Fruit fly (Drosophila melanogaster) whole organism, embryonic: ENCODE data around the gene Txl.
A peak's percentile ranks its signal among the peaks of the same experiment; 100 is the strongest.

Source experiments
- ATbp ChIP-seq: fragments of 200-800 bp; sonication (Bioruptor generic); optimal IDR thresholded peaks from 2 replicates; lab custom pipeline; 2017; ENCODE audit warnings: missing biosample characterization, mild to moderate bottlenecking, missing genetic modification characterization, missing genetic modification reagents
- CG13296 ChIP-seq: fragments of 200-800 bp; sonication (Bioruptor generic); optimal IDR thresholded peaks from 3 replicates; lab custom pipeline; 2018; ENCODE audit warnings: missing biosample characterization, mild to moderate bottlenecking, missing genetic modification characterization
- CG15269 ChIP-seq: fragments of 200-800 bp; sonication (Bioruptor generic); optimal IDR thresholded peaks from 2 replicates; lab custom pipeline; 2018; ENCODE audit warnings: missing biosample characterization, mild to moderate bottlenecking, missing genetic modification characterization, moderate library complexity
- CG1602 ChIP-seq: fragments of 200-800 bp; sonication (Bioruptor generic); optimal IDR thresholded peaks from 3 replicates; lab custom pipeline; 2016; ENCODE audit warnings: missing biosample characterization, missing genetic modification characterization
- CG17361 ChIP-seq: fragments of 200-800 bp; sonication (Bioruptor generic); IDR thresholded peaks from 3 replicates; pipeline ENCODE4 v1.3.6; 2022; ENCODE audit warnings: missing biosample characterization, missing genetic modification characterization
- CG17385 ChIP-seq: fragments of 200-800 bp; sonication (Bioruptor generic); optimal IDR thresholded peaks from 3 replicates; lab custom pipeline; 2018; ENCODE audit warnings: missing biosample characterization, mild to moderate bottlenecking, missing genetic modification characterization
- CG18262 ChIP-seq: fragments of 200-800 bp; optimal IDR thresholded peaks from 3 replicates; lab custom pipeline; 2019; ENCODE audit warnings: missing biosample characterization, mild to moderate bottlenecking, missing genetic modification characterization, moderate library complexity
- CG30403 ChIP-seq: fragments of 200-800 bp; sonication (Bioruptor generic); optimal IDR thresholded peaks from 3 replicates; lab custom pipeline; 2016; ENCODE audit warnings: missing biosample characterization, missing genetic modification characterization
- CG6654 ChIP-seq: fragments of 200-800 bp; sonication (Bioruptor generic); optimal IDR thresholded peaks from 2 replicates; lab custom pipeline; 2017; ENCODE audit warnings: missing biosample characterization, mild to moderate bottlenecking, missing genetic modification characterization
- CG6689 ChIP-seq: fragments of 200-800 bp; sonication (Bioruptor generic); IDR thresholded peaks from 2 replicates; pipeline ENCODE4 v1.3.6; 2022; ENCODE audit warnings: missing biosample characterization, missing genetic modification characterization
- CG6813 ChIP-seq: fragments of 200-800 bp; sonication (Bioruptor generic); optimal IDR thresholded peaks from 2 replicates; lab custom pipeline; 2017; ENCODE audit warnings: missing biosample characterization, missing genetic modification characterization, mild to moderate bottlenecking, moderate library complexity, missing genetic modification reagents
- CG9727 ChIP-seq: fragments of 200-800 bp; sonication (Bioruptor generic); optimal IDR thresholded peaks from 3 replicates; lab custom pipeline; 2017; ENCODE audit warnings: missing biosample characterization, mild to moderate bottlenecking, missing genetic modification characterization
- D19B ChIP-seq: fragments of 200-800 bp; sonication (Bioruptor generic); optimal IDR thresholded peaks from 2 replicates; lab custom pipeline; 2017; ENCODE audit warnings: missing biosample characterization, mild to moderate bottlenecking, missing genetic modification characterization
- Dip3 ChIP-seq: fragments of 200-800 bp; sonication (Bioruptor generic); optimal IDR thresholded peaks from 3 replicates; lab custom pipeline; 2016; ENCODE audit warnings: missing biosample characterization, missing genetic modification characterization
- Gug ChIP-seq: fragments of 200-800 bp; sonication (Bioruptor generic); IDR thresholded peaks from 4 replicates; pipeline ENCODE4 v1.3.6; 2022; ENCODE audit warnings: missing biosample characterization, missing genetic modification characterization
- HLH3B ChIP-seq: fragments of 200-800 bp; sonication (Bioruptor generic); IDR thresholded peaks from 2 replicates; pipeline ENCODE4 v1.3.6; 2022; ENCODE audit warnings: missing biosample characterization, missing genetic modification characterization
- HLH4C ChIP-seq: fragments of 200-800 bp; sonication (Bioruptor generic); IDR thresholded peaks from 3 replicates; pipeline ENCODE4 v1.3.6; 2022; ENCODE audit warnings: missing biosample characterization, missing genetic modification characterization; ENCODE audit not compliant: partially characterized antibody
- Hmr ChIP-seq: fragments of 200-800 bp; sonication (Bioruptor generic); optimal IDR thresholded peaks from 3 replicates; lab custom pipeline; 2017; ENCODE audit warnings: mild to moderate bottlenecking, missing biosample characterization, missing genetic modification reagents, missing genetic modification characterization
- Kr ChIP-seq: fragments of 200-800 bp; sonication (Bioruptor generic); optimal IDR thresholded peaks from 2 replicates; lab custom pipeline; 2017; ENCODE audit warnings: missing biosample characterization, mild to moderate bottlenecking, missing genetic modification characterization
- Med ChIP-seq: fragments of 200-800 bp; sonication (Bioruptor generic); peaks from one replicate; lab custom pipeline; 2016; ENCODE audit warnings: missing biosample characterization, missing genetic modification characterization, mild to moderate bottlenecking, inconsistent platforms, moderate library complexity
- Meics ChIP-seq: fragments of 200-800 bp; sonication (Bioruptor generic); optimal IDR thresholded peaks from 2 replicates; lab custom pipeline; 2017; ENCODE audit warnings: missing biosample characterization, mild to moderate bottlenecking, missing genetic modification characterization
- Oli ChIP-seq: fragments of 200-800 bp; sonication (Bioruptor generic); optimal IDR thresholded peaks from 2 replicates; lab custom pipeline; 2018; ENCODE audit warnings: missing biosample characterization, mild to moderate bottlenecking, missing genetic modification characterization, moderate library complexity
- Pdp1 ChIP-seq, 2 experiments: fragments of 200-800 bp; sonication (Bioruptor generic); optimal IDR thresholded peaks; 3 replicates each; lab custom pipeline; 2016; ENCODE audit warnings: missing biosample characterization in 2 of 2, missing genetic modification characterization in 2 of 2, mild to moderate bottlenecking in 1 of 2, moderate library complexity in 1 of 2
- Rfx ChIP-seq: fragments of 200-800 bp; sonication (Bioruptor generic); IDR thresholded peaks from 2 replicates; pipeline ENCODE4 v1.3.6; 2022; ENCODE audit warnings: missing biosample characterization, missing genetic modification characterization
- Side ChIP-seq: fragments of 200-800 bp; sonication (Bioruptor generic); optimal IDR thresholded peaks from 2 replicates; lab custom pipeline; 2016; ENCODE audit warnings: missing biosample characterization, missing genetic modification characterization
- Sox102F ChIP-seq: fragments of 200-800 bp; sonication (Bioruptor generic); optimal IDR thresholded peaks from 2 replicates; lab custom pipeline; 2018; ENCODE audit warnings: missing biosample characterization, mild to moderate bottlenecking, missing genetic modification characterization, moderate library complexity
- Xrp1 ChIP-seq: fragments of 200-800 bp; sonication (Bioruptor generic); IDR thresholded peaks from 2 replicates; pipeline ENCODE4 v1.3.6; 2022; ENCODE audit warnings: missing biosample characterization, missing genetic modification characterization
- al ChIP-seq: fragments of 200-800 bp; sonication (Bioruptor generic); IDR thresholded peaks from 2 replicates; pipeline ENCODE4 v1.3.6; 2022; ENCODE audit warnings: missing biosample characterization, missing genetic modification characterization
- cas ChIP-seq: fragments of 200-800 bp; sonication (Bioruptor generic); IDR thresholded peaks from 2 replicates; pipeline ENCODE4 v1.3.6; 2022; ENCODE audit warnings: missing biosample characterization, missing genetic modification characterization
- chif ChIP-seq, 2 experiments: fragments of 200-800 bp; sonication (Bioruptor generic); optimal IDR thresholded peaks; 3 replicates each; lab custom pipeline; 2016; ENCODE audit warnings: missing biosample characterization in 2 of 2, missing genetic modification characterization in 2 of 2
- crc ChIP-seq: fragments of 200-800 bp; sonication (Bioruptor generic); optimal IDR thresholded peaks from 2 replicates; lab custom pipeline; 2016; ENCODE audit warnings: missing biosample characterization, missing genetic modification characterization
- dmrt99B ChIP-seq: fragments of 200-800 bp; sonication (Bioruptor generic); optimal IDR thresholded peaks from 2 replicates; lab custom pipeline; 2018; ENCODE audit warnings: missing biosample characterization, mild to moderate bottlenecking, missing genetic modification characterization, moderate library complexity
- en ChIP-seq: fragments of 200-800 bp; sonication (Bioruptor generic); optimal IDR thresholded peaks from 2 replicates; lab custom pipeline; 2016; ENCODE audit warnings: missing biosample characterization, missing genetic modification characterization
- esg ChIP-seq: fragments of 200-800 bp; sonication (Bioruptor generic); conservative IDR thresholded peaks from 2 replicates; pipeline ENCODE4 v1.3.6; 2022; ENCODE audit warnings: missing biosample characterization, missing genetic modification characterization
- fd96Cb ChIP-seq: fragments of 200-800 bp; sonication (Bioruptor generic); optimal IDR thresholded peaks from 2 replicates; lab custom pipeline; 2018; ENCODE audit warnings: missing biosample characterization, mild to moderate bottlenecking, missing genetic modification characterization, moderate library complexity
- ham ChIP-seq: fragments of 200-800 bp; sonication (Bioruptor generic); IDR thresholded peaks from 2 replicates; pipeline ENCODE4 v1.3.6; 2022; ENCODE audit warnings: missing biosample characterization, missing genetic modification characterization
- hkb ChIP-seq, 2 experiments: fragments of 200-800 bp in 1 of 2; fragments of >200 bp in 1 of 2; sonication (Bioruptor generic) in 1 of 2; IDR thresholded peaks in 1 of 2; optimal IDR thresholded peaks in 1 of 2; 2 replicates each; pipeline versions ENCODE4 v1.3.6 to Lab custom; 2017 to 2022; ENCODE audit warnings: missing biosample characterization in 1 of 2, missing genetic modification characterization in 1 of 2
- hth ChIP-seq: fragments of >200 bp; optimal IDR thresholded peaks from 2 replicates; lab custom pipeline; 2017; ENCODE audit warnings: inconsistent platforms
- jigr1 ChIP-seq: fragments of 200-800 bp; sonication (Bioruptor generic); IDR thresholded peaks from 3 replicates; pipeline ENCODE4 v1.3.6; 2022; ENCODE audit warnings: missing biosample characterization, missing genetic modification characterization
- mam ChIP-seq: fragments of 200-800 bp; sonication (Bioruptor generic); optimal IDR thresholded peaks from 3 replicates; lab custom pipeline; 2016; ENCODE audit warnings: missing biosample characterization, missing genetic modification characterization
- otp ChIP-seq: fragments of 200-800 bp; sonication (Bioruptor generic); IDR thresholded peaks from 3 replicates; pipeline ENCODE4, ENCODE4 v1.3.6; 2022; ENCODE audit warnings: missing biosample characterization, missing genetic modification characterization
- phol ChIP-seq: fragments of 200-800 bp; sonication (Bioruptor generic); optimal IDR thresholded peaks from 3 replicates; lab custom pipeline; 2018; ENCODE audit warnings: missing biosample characterization, mild to moderate bottlenecking, missing genetic modification characterization, moderate library complexity
- prd ChIP-seq, 3 experiments: fragments of >200 bp in 2 of 3; fragments of 200-800 bp in 1 of 3; sonication (Bioruptor generic) in 1 of 3; optimal IDR thresholded peaks in 2 of 3; IDR thresholded peaks in 1 of 3; 2 replicates in 2 of 3; 3 replicates in 1 of 3; pipeline versions ENCODE4 v1.3.6 to Lab custom; 2017 to 2022; ENCODE audit warnings: missing biosample characterization in 1 of 3, missing genetic modification characterization in 1 of 3
- sens ChIP-seq: fragments of 200-800 bp; sonication (Bioruptor generic); peaks from one replicate; lab custom pipeline; 2016; ENCODE audit warnings: missing biosample characterization, missing genetic modification characterization
- slbo ChIP-seq: fragments of 200-800 bp; sonication (Bioruptor generic); IDR thresholded peaks from 2 replicates; pipeline ENCODE4 v1.3.6; 2022; ENCODE audit warnings: missing biosample characterization, missing genetic modification characterization
- sob ChIP-seq: fragments of 200-800 bp; sonication (Bioruptor generic); IDR thresholded peaks from 2 replicates; pipeline ENCODE4 v1.3.6; 2022; ENCODE audit warnings: missing biosample characterization, missing genetic modification characterization
- sqz ChIP-seq: fragments of 200-800 bp; sonication (Bioruptor generic); optimal IDR thresholded peaks from 3 replicates; lab custom pipeline; 2018; ENCODE audit warnings: missing biosample characterization, mild to moderate bottlenecking, missing genetic modification characterization
- tgo ChIP-seq: fragments of 200-800 bp; sonication (Bioruptor generic); IDR thresholded peaks from 3 replicates; pipeline ENCODE4 v1.3.6; 2022; ENCODE audit warnings: missing biosample characterization, missing genetic modification characterization
- trem ChIP-seq: fragments of 200-800 bp; optimal IDR thresholded peaks from 3 replicates; lab custom pipeline; 2019; ENCODE audit warnings: missing biosample characterization, mild to moderate bottlenecking, missing genetic modification characterization, moderate library complexity
- twi ChIP-seq: fragments of 200-800 bp; optimal IDR thresholded peaks from 2 replicates; lab custom pipeline; 2019; ENCODE audit warnings: missing biosample characterization, mild to moderate bottlenecking, missing genetic modification characterization, moderate library complexity

The Txl gene

DNA sequence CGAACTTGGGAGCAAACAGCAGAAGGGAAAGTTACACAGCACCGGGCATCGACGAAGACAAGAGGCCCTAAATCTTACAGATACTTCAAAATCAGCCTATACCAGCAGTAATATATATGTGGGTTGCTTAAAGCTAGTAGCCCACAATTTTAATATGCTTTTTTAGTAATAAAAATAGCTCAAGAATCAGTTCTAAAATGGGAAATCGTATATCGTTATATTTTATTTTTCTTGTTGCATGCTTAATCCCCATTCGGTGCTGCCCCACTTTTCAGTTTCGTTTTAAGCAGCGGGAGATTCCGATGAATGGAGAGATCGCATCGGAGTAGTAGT, 42.4 kb downstream of the Txl start:
- TF ChIP-seq prd (optimal IDR thresholded peaks at IDR 0.05; lab: Kevin White, UChicago) (no peak), prd (GFP tag; IDR thresholded peaks at IDR 0.05; lab: Robert Waterston, UW) (peak; percentile 29; the same call in 1 of the 3 replicates), twi (no peak), esg (GFP tag; lab: Robert Waterston, UW) (no peak), Rfx (GFP tag; lab: Robert Waterston, UW) (peak; percentile 56), CG1602 (no peak), CG17385 (GFP tag; lab: Kevin White, UChicago) (peak; percentile 26), trem (tag; lab: Kevin White, UChicago) (no peak), CG6654 (GFP tag; lab: Kevin White, UChicago) (peak; percentile 1), CG15269 (tag; lab: Kevin White, UChicago) (peak; percentile 33), hth (lab: Kevin White, UChicago) (no peak), sob (GFP tag; lab: Robert Waterston, UW) (peak; percentile 21; the same call in 1 of the 2 replicates), slbo (GFP tag; lab: Robert Waterston, UW) (0 out of 2 replicates have a peak, but pooled peaks have one; percentile 18), CG30403 (GFP tag; lab: Kevin White, UChicago) (peak; percentile 49), otp (GFP tag; lab: Robert Waterston, UW) (no peak), D19B (GFP tag; lab: Kevin White, UChicago) (peak; percentile 2), CG18262 (tag; lab: Kevin White, UChicago) (peak; percentile 23), Side (GFP tag; lab: Kevin White, UChicago) (peak; percentile 10), en (GFP tag; lab: Kevin White, UChicago) (no peak), tgo (peak; percentile 35; the same call in 1 of the 3 replicates), ham (no peak), Oli (tag; lab: Kevin White, UChicago) (peak; percentile 34), CG6689 (GFP tag; lab: Robert Waterston, UW) (peak; percentile 26; the same call in 1 of the 2 replicates), chif (GFP tag; optimal IDR thresholded peaks at IDR 0.05; lab: Kevin White, UChicago) (peak in 1 of 2 experiments; percentile 1), HLH3B (GFP tag; lab: Robert Waterston, UW) (0 out of 2 replicates have a peak, but pooled peaks have one; percentile 16), Meics (GFP tag; lab: Kevin White, UChicago) (peak; percentile 25), sqz (no peak), Gug (GFP tag; lab: Robert Waterston, UW) (peak; percentile 13; the same call in 1 of the 4 replicates), phol (tag; lab: Kevin White, UChicago) (peak; percentile 36), jigr1 (GFP tag; lab: Robert Waterston, UW) (0 out of 3 replicates have a peak, but pooled peaks have one; percentile 22), Xrp1 (GFP tag; lab: Robert Waterston, UW) (0 out of 2 replicates have a peak, but pooled peaks have one; percentile 9), HLH4C (GFP tag; lab: Robert Waterston, UW) (no peak), cas (GFP tag; lab: Robert Waterston, UW) (no peak), Sox102F (GFP tag; lab: Kevin White, UChicago) (peak; percentile 14), sens (GFP tag; lab: Kevin White, UChicago) (peak; percentile 62), dmrt99B (tag; lab: Kevin White, UChicago) (peak; percentile 53), CG9727 (GFP tag; lab: Kevin White, UChicago) (peak; percentile 14), CG17361 (GFP tag; lab: Robert Waterston, UW) (peak; percentile 30; the same call in 1 of the 3 replicates), hkb (optimal IDR thresholded peaks at IDR 0.05; lab: Kevin White, UChicago) (no peak), hkb (GFP tag; IDR thresholded peaks at IDR 0.05; lab: Robert Waterston, UW) (no peak), ATbp (GFP tag; lab: Kevin White, UChicago) (peak; percentile 26), Kr (no peak), Med (GFP tag; lab: Kevin White, UChicago) (peak; percentile 16), Pdp1 (GFP tag; optimal IDR thresholded peaks at IDR 0.05; lab: Kevin White, UChicago) (peak; percentile 4 to 43), CG6813 (GFP tag; lab: Kevin White, UChicago) (peak; percentile 10), crc (no peak), Hmr (GFP tag; lab: Kevin White, UChicago) (peak; percentile 57), mam (GFP tag; lab: Kevin White, UChicago) (peak; percentile 28), fd96Cb (tag; lab: Kevin White, UChicago) (no peak), al (GFP tag; lab: Robert Waterston, UW) (0 out of 2 replicates have a peak, but pooled peaks have one; percentile 20), Dip3 (GFP tag; lab: Kevin White, UChicago) (peak; percentile 34), CG13296 (GFP tag; lab: Kevin White, UChicago) (peak; percentile 4)
